Fruit fly (Drosophila melanogaster) Kc167 (cell line): ENCODE measurements around the gene fd102C.

Experiments used
- Sin3A ChIP-seq: fragments of >200 bp; optimal IDR thresholded peaks from 2 replicates; lab custom pipeline; 2018; ENCODE audit warnings: missing external identifiers
- insv ChIP-seq: fragments of >200 bp; optimal IDR thresholded peaks from 3 replicates; lab custom pipeline; 2018; ENCODE audit warnings: missing external identifiers
- psq ChIP-seq: fragments of >200 bp; optimal IDR thresholded peaks from 2 replicates; lab custom pipeline; 2017; ENCODE audit warnings: missing external identifiers
- ttk ChIP-seq: sonication (Bioruptor generic); optimal IDR thresholded peaks from 2 replicates; lab custom pipeline; 2017; ENCODE audit warnings: missing external identifiers

DNA sequence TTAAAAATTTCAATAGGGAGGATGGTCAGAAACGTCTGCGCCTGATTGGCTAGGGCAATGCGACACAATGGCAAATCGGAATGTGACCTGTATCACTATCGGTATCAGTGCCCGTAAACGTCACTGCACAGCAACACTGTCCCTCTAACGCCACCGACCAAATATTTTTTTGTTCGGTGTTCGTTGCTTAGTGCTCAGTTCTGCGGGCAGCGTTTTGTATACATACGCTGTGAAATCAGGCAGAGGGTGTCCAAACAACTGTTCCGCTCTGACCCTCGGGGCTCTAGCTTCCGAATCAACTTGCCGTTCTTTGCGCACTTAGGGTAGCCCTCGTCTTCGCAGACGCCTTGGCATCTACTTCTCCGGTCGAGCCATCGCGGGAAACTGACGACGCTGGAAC lies 37.4 kb downstream of the fd102C start:
- TF ChIP-seq insv (lab: Kevin White, UChicago) (no peak), Sin3A (no peak), ttk (lab: Kevin White, UChicago) (no peak), psq (lab: Kevin White, UChicago) (no peak)
